Fruit fly (Drosophila melanogaster) whole organism: ENCODE data around the gene CG14443.

Source experiments
- CG8478 ChIP-seq: fragments of >200 bp; optimal IDR thresholded peaks from 2 replicates; lab custom pipeline; 2018; ENCODE audit warnings: inconsistent platforms
- Dll ChIP-seq: fragments of >200 bp; optimal IDR thresholded peaks from 2 replicates; lab custom pipeline; 2017
- EcR ChIP-seq, 2 experiments: fragments of >200 bp; optimal IDR thresholded peaks; 2 replicates each; lab custom pipeline; 2017; ENCODE audit warnings: missing biosample characterization in 2 of 2, missing genetic modification characterization in 2 of 2, missing genetic modification reagents in 2 of 2
- pan ChIP-seq: fragments of >200 bp; optimal IDR thresholded peaks from 2 replicates; lab custom pipeline; 2017
- psq ChIP-seq: fragments of >200 bp; optimal IDR thresholded peaks from 2 replicates; lab custom pipeline; 2017
- usp ChIP-seq: fragments of >200 bp; optimal IDR thresholded peaks from 2 replicates; lab custom pipeline; 2017; ENCODE audit warnings: missing biosample characterization, missing genetic modification characterization, mixed read lengths

The CG14443 gene

DNA sequence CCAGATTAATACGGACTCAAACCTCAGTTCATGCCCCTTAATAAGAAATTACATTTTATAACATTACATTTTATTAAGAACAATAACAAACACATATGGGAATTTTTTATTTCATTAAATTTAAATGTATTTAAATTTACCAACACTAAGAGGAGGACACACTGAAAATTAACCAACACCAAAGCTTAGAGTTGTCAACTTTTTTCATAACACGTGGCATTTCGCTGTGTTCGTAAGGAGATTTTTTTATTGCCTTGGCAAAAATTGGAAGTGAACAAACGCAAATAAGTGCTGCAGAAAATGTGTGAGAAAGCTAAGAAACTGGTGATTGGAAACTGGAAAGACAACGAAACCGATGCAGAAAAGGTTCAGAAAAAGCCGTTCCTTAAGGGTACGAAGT lies at the start of gene CG14443:
CG14443 (plus strand) TSS at position 301 of the 400 bp plus-strand sequence.
- TF ChIP-seq EcR (GFP tag; optimal IDR thresholded peaks at IDR 0.05; lab: Kevin White, UChicago) (no peak), usp (GFP tag; lab: Kevin White, UChicago) (no peak), psq (lab: Kevin White, UChicago) (no peak), pan (lab: Kevin White, UChicago) (no peak)

DNA sequence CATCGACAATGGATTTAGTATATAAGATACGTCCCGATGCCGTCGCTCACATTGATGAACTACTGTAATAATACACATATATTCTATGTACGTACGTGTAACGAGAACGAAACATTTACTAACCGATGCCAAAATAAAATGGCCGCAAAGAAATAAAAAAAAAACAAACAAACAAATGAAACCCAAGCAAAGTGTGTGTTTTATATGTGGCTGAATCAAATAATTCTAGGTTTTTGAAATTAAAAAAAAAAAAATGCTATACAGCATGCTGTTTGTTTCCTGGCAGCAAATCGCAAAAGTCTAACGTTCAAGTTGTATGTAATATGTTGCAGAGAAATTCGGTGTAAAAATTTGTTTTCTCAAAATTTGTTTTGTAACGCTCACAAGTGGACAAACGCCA lies 44.8 kb upstream of the CG14443 start, which contains the start of gene CG17717:
CG17717 (plus strand) TSS at position 301 of the 400 bp plus-strand sequence.
- no peak for TF ChIP-seq psq (lab: Kevin White, UChicago)
- TF ChIP-seq CG8478 (lab: Kevin White, UChicago): no peak
- no peak for TF ChIP-seq EcR (GFP tag; optimal IDR thresholded peaks at IDR 0.05; lab: Kevin White, UChicago)
- no peak for TF ChIP-seq pan (lab: Kevin White, UChicago)

dm6 chrX:6590681-6591289 lies 43.0 kb upstream of the CG14443 start, which contains the start of gene Pat1:
Pat1 (plus strand) TSS chrX:6590776.
- TF ChIP-seq psq (lab: Kevin White, UChicago) (no peak), pan (lab: Kevin White, UChicago) (no peak), EcR (GFP tag; optimal IDR thresholded peaks at IDR 0.05; lab: Kevin White, UChicago) (no peak), Dll (lab: Kevin White, UChicago) (no peak), CG8478 (lab: Kevin White, UChicago) (no peak), usp (GFP tag; lab: Kevin White, UChicago) (no peak)

DNA sequence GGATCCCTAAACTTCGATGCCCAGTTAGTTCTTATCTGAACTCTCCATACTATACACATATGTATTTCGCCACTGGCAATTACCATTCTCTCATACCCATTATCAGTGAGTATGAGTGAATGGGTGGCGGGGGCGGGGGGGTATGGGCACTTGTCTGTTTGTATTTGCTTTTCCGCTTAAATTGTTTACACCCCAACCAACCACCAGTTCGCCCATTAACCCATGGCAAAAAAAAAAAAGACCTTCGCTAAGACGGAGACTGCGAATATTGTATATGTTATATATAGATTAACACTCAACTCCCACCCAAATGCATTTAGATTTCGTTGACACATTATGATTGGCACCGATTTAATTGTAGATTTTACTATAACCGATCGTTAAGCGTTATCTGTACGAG lies 41.7 kb upstream of the CG14443 start:
- no peak for TF ChIP-seq usp (GFP tag; lab: Kevin White, UChicago)
- TF ChIP-seq pan (lab: Kevin White, UChicago): no peak
- TF ChIP-seq EcR (GFP tag; optimal IDR thresholded peaks at IDR 0.05; lab: Kevin White, UChicago): no peak
- TF ChIP-seq CG8478 (lab: Kevin White, UChicago): no peak
- TF ChIP-seq Dll (lab: Kevin White, UChicago): no peak
- TF ChIP-seq psq (lab: Kevin White, UChicago): no peak

DNA sequence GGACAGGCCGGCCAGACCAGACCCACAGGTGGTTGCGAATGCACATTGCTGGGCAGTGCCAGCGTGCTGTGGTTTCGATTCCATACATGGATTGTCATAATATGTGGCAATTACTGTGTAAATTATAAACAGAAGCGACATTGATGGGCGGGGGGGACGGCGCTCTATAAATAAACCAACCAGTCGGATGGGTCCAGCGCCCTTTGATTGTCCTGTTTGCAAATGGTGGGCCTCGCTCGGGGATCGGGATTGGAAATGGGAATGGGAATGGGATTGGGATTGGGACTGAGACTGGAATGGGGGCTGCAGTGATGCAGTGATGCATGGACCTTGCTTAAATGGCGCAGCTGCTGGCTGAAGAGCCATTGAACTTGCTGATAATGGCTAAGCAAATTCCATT lies 41.0 kb upstream of the CG14443 start:
- no peak for TF ChIP-seq Dll (lab: Kevin White, UChicago)
- no peak for TF ChIP-seq pan (lab: Kevin White, UChicago)
- no peak for TF ChIP-seq usp (GFP tag; lab: Kevin White, UChicago)
- TF ChIP-seq psq (lab: Kevin White, UChicago): no peak
- no peak for TF ChIP-seq EcR (GFP tag; optimal IDR thresholded peaks at IDR 0.05; lab: Kevin White, UChicago)
- no peak for TF ChIP-seq CG8478 (lab: Kevin White, UChicago)

DNA sequence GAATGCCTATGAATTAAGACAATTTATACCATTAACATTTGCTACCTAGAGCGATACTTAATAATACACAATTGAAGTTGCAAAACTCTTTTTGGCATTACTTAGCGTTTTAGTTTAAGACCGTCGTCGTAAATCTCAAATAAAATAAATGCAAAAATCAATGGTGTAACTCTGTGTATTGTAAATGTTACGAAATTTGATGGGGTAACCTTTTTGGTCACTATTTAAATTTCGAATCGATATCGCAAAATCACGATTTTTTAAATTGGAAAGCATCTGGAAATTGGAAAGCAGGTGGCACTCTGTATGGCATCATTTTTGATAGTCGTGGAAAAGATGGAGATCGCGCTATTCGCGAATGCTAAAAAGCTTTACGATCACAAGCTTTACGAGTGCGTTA lies 37.0 kb upstream of the CG14443 start, which contains the start of gene APC7:
APC7 (plus strand) TSS at position 301 of the 400 bp plus-strand sequence.
- no peak for TF ChIP-seq psq (lab: Kevin White, UChicago)
- TF ChIP-seq pan (lab: Kevin White, UChicago): no peak

dm6 chrX:6599233-6599632 lies 34.5 kb upstream of the CG14443 start:
- TF ChIP-seq EcR (GFP tag; optimal IDR thresholded peaks at IDR 0.05; lab: Kevin White, UChicago): no peak
- no peak for TF ChIP-seq psq (lab: Kevin White, UChicago)
- TF ChIP-seq CG8478 (lab: Kevin White, UChicago): no peak
- no peak for TF ChIP-seq pan (lab: Kevin White, UChicago)
- no peak for TF ChIP-seq Dll (lab: Kevin White, UChicago)
- TF ChIP-seq usp (GFP tag; lab: Kevin White, UChicago): no peak

DNA sequence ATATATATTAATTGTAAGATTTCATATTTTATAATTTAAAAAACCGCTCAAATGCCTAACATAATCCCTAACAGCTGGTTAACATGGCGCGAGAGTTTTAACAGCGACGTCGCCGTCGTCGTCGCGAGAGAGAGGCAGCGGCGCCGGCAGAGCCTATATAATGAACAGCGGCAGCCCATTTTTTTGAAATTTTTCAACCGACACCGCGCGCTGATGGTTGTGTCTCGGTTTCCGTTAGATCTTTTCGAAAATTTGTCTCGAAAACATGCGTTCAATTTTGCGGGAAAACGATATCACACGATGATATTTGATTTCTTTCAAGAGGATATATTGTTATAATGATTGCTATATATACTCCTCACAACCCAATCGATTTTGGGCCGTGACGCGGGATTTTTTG lies 33.9 kb upstream of the CG14443 start, which contains the start of gene pigs:
pigs (plus strand) TSS at position 183 of the 400 bp plus-strand sequence.
- TF ChIP-seq CG8478 (lab: Kevin White, UChicago) (no peak), psq (lab: Kevin White, UChicago) (no peak), Dll (lab: Kevin White, UChicago) (no peak), pan (lab: Kevin White, UChicago) (no peak), usp (GFP tag; lab: Kevin White, UChicago) (no peak), EcR (GFP tag; optimal IDR thresholded peaks at IDR 0.05; lab: Kevin White, UChicago) (no peak)

DNA sequence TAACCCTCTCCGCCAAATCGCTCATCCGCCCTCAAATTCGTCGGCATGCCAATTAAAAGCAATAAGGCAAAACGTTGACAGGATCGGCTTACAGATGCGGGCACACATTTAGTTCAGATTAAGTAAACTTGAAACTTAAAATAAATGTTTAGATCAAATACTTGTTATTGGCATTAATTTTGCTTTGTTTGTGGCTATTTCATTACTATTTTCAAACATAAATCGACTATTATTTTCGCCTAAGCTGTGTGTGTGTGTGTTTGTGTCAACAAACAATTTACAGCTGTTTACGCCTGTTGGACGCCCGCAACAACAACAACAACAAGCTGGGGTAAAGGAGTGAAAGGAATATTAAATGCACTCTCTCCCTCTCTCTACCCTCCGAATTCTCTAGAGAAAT lies 32.6 kb upstream of the CG14443 start:
- TF ChIP-seq pan (lab: Kevin White, UChicago) (no peak), EcR (GFP tag; optimal IDR thresholded peaks at IDR 0.05; lab: Kevin White, UChicago) (no peak), Dll (lab: Kevin White, UChicago) (no peak), psq (lab: Kevin White, UChicago) (no peak), usp (GFP tag; lab: Kevin White, UChicago) (no peak), CG8478 (lab: Kevin White, UChicago) (no peak)

- TF ChIP-seq CG8478 (lab: Kevin White, UChicago) (no peak), Dll (lab: Kevin White, UChicago) (no peak), pan (lab: Kevin White, UChicago) (no peak), usp (GFP tag; lab: Kevin White, UChicago) (no peak), EcR (GFP tag; optimal IDR thresholded peaks at IDR 0.05; lab: Kevin White, UChicago) (no peak), psq (lab: Kevin White, UChicago) (no peak)
Measured at dm6 chrX:6601641-6602276, 32.0 kb upstream of the CG14443 start.

DNA sequence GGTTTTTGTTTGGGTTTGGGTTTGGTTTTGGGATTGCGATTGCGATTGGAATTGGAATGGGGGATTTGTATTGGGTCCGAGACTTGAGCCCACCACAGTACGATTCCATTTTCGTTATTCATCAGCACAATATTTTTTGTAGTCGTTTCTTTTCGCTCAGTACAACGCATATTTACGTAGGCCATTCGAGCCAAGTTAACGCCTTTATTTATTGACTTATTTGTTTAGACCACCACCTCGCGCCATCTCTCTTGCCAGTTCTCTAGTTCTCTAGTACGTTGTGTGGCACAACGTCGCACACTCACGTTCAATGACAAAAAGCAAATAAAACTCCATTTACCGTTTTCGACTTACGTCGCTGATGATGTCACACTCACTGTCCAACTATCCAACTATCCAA lies 29.1 kb upstream of the CG14443 start:
- TF ChIP-seq pan (lab: Kevin White, UChicago): no peak
- no peak for TF ChIP-seq psq (lab: Kevin White, UChicago)
- TF ChIP-seq usp (GFP tag; lab: Kevin White, UChicago): no peak
- no peak for TF ChIP-seq Dll (lab: Kevin White, UChicago)
- TF ChIP-seq CG8478 (lab: Kevin White, UChicago): no peak
- TF ChIP-seq EcR (GFP tag; optimal IDR thresholded peaks at IDR 0.05; lab: Kevin White, UChicago): no peak
